Worm (Caenorhabditis elegans) whole organism, late embryonic: ENCODE data around the gene Y32H12A.8.

ENCODE experiments used
- C08G9.2 ChIP-seq: sonication (generic microtip); optimal IDR thresholded peaks from 2 replicates; lab custom pipeline; 2016; ENCODE audit warnings: mild to moderate bottlenecking, missing genetic modification characterization, moderate library complexity, missing compliant biosample characterization
- C38D4.7 ChIP-seq: fragments of 200-800 bp; sonication (Bioruptor generic); optimal IDR thresholded peaks from 2 replicates; lab custom pipeline; 2018; ENCODE audit warnings: mild to moderate bottlenecking, missing genetic modification characterization, moderate library complexity, missing compliant biosample characterization
- K09A11.1 ChIP-seq: sonication (generic microtip); optimal IDR thresholded peaks from 2 replicates; lab custom pipeline; 2017; ENCODE audit warnings: antibody characterized with exemption, mild to moderate bottlenecking, missing genetic modification characterization, missing compliant biosample characterization; ENCODE audit not compliant: insufficient read depth
- T23F11.4 ChIP-seq: fragments of 200-800 bp; sonication (Bioruptor generic); optimal IDR thresholded peaks from 2 replicates; lab custom pipeline; 2018; ENCODE audit warnings: mild to moderate bottlenecking, missing genetic modification characterization, missing compliant biosample characterization
- ama-1 ChIP-seq: fragments of 150-350 bp; optimal IDR thresholded peaks from 2 replicates; lab custom pipeline; 2014
- ceh-2 ChIP-seq: sonication (generic microtip); optimal IDR thresholded peaks from 2 replicates; lab custom pipeline; 2016; ENCODE audit warnings: missing genotype, missing genetic modification characterization, missing compliant biosample characterization
- ceh-31 ChIP-seq: sonication (generic microtip); optimal IDR thresholded peaks from 2 replicates; lab custom pipeline; 2016; ENCODE audit warnings: missing genetic modification characterization, missing compliant biosample characterization
- ceh-34 ChIP-seq: sonication (generic microtip); optimal IDR thresholded peaks from 2 replicates; lab custom pipeline; 2016; ENCODE audit warnings: mild to moderate bottlenecking, missing genetic modification characterization, missing compliant biosample characterization
- ceh-6 ChIP-seq: fragments of 200-800 bp; sonication (Bioruptor generic); optimal IDR thresholded peaks from 2 replicates; lab custom pipeline; 2018; ENCODE audit warnings: mild to moderate bottlenecking, missing genetic modification characterization, missing compliant biosample characterization
- ceh-9 ChIP-seq: sonication (generic microtip); optimal IDR thresholded peaks from 2 replicates; lab custom pipeline; 2016; ENCODE audit warnings: mild to moderate bottlenecking, missing genetic modification characterization, inconsistent platforms, missing compliant biosample characterization
- dmd-4 ChIP-seq: sonication (generic microtip); optimal IDR thresholded peaks from 2 replicates; lab custom pipeline; 2016; ENCODE audit warnings: borderline replicate concordance, missing genetic modification characterization, missing compliant biosample characterization
- elt-2 ChIP-seq: sonication (generic microtip); optimal IDR thresholded peaks from 2 replicates; lab custom pipeline; 2016; ENCODE audit warnings: missing genetic modification reagents, missing genetic modification characterization, missing compliant biosample characterization
- ets-4 ChIP-seq: sonication (generic microtip); optimal IDR thresholded peaks from 2 replicates; lab custom pipeline; 2016; ENCODE audit warnings: missing genetic modification characterization, missing compliant biosample characterization
- eyg-1 ChIP-seq: sonication (generic microtip); optimal IDR thresholded peaks from 2 replicates; lab custom pipeline; 2016; ENCODE audit warnings: missing genotype, missing genetic modification characterization, missing compliant biosample characterization
- fkh-10 ChIP-seq: fragments of 150-350 bp; optimal IDR thresholded peaks from 2 replicates; lab custom pipeline; 2014; ENCODE audit warnings: missing biosample characterization, missing genetic modification reagents, missing genetic modification characterization
- fkh-6 ChIP-seq: sonication (generic microtip); optimal IDR thresholded peaks from 2 replicates; lab custom pipeline; 2016; ENCODE audit warnings: missing genetic modification characterization, missing compliant biosample characterization
- gmeb-2 ChIP-seq: sonication (generic microtip); optimal IDR thresholded peaks from 2 replicates; lab custom pipeline; 2016; ENCODE audit warnings: missing genetic modification characterization, inconsistent platforms, missing compliant biosample characterization
- hlh-13 ChIP-seq: fragments of 200-800 bp; sonication (Bioruptor generic); optimal IDR thresholded peaks from 2 replicates; lab custom pipeline; 2018; ENCODE audit warnings: mild to moderate bottlenecking, missing genetic modification characterization, missing compliant biosample characterization
- hlh-15 ChIP-seq: sonication (generic microtip); optimal IDR thresholded peaks from 2 replicates; lab custom pipeline; 2016; ENCODE audit warnings: missing genetic modification characterization, missing compliant biosample characterization
- hlh-30 ChIP-seq: sonication (generic microtip); optimal IDR thresholded peaks from 2 replicates; lab custom pipeline; 2017; ENCODE audit warnings: antibody characterized with exemption, missing genetic modification characterization, missing compliant biosample characterization; ENCODE audit not compliant: insufficient read depth
- hlh-6 ChIP-seq: sonication (generic microtip); optimal IDR thresholded peaks from 2 replicates; lab custom pipeline; 2016; ENCODE audit warnings: missing genotype, missing genetic modification characterization, missing compliant biosample characterization
- hlh-8 ChIP-seq: sonication (generic microtip); optimal IDR thresholded peaks from 2 replicates; lab custom pipeline; 2016; ENCODE audit warnings: missing genotype, missing genetic modification characterization, missing compliant biosample characterization
- lim-6 ChIP-seq: sonication (generic microtip); optimal IDR thresholded peaks from 2 replicates; lab custom pipeline; 2016; ENCODE audit warnings: missing genetic modification characterization, missing compliant biosample characterization
- lin-11 ChIP-seq: fragments of 200-800 bp; sonication (Bioruptor generic); optimal IDR thresholded peaks from 2 replicates; lab custom pipeline; 2018; ENCODE audit warnings: mild to moderate bottlenecking, missing genetic modification characterization, missing compliant biosample characterization
- mec-3 ChIP-seq: sonication (generic microtip); optimal IDR thresholded peaks from 2 replicates; lab custom pipeline; 2016; ENCODE audit warnings: borderline replicate concordance, missing genetic modification characterization, missing compliant biosample characterization
- nfya-1 ChIP-seq: sonication (generic microtip); optimal IDR thresholded peaks from 2 replicates; lab custom pipeline; 2017; ENCODE audit warnings: missing genetic modification characterization, mild to moderate bottlenecking, missing compliant biosample characterization, antibody characterized with exemption, moderate library complexity
- nhr-11 ChIP-seq: fragments of 150-350 bp; optimal IDR thresholded peaks from 2 replicates; lab custom pipeline; 2014; ENCODE audit warnings: missing biosample characterization, missing genetic modification characterization
- npax-4 ChIP-seq: sonication (generic microtip); optimal IDR thresholded peaks from 2 replicates; lab custom pipeline; 2016; ENCODE audit warnings: missing genetic modification characterization, missing compliant biosample characterization
- odd-2 ChIP-seq: sonication (generic microtip); optimal IDR thresholded peaks from 2 replicates; lab custom pipeline; 2017; ENCODE audit warnings: antibody characterized with exemption, mild to moderate bottlenecking, missing genetic modification characterization, missing compliant biosample characterization
- pat-9 ChIP-seq: fragments of 200-800 bp; sonication (Bioruptor generic); optimal IDR thresholded peaks from 2 replicates; lab custom pipeline; 2018; ENCODE audit warnings: mild to moderate bottlenecking, missing genetic modification characterization, moderate library complexity, missing compliant biosample characterization
- pqm-1 ChIP-seq: sonication (generic microtip); optimal IDR thresholded peaks from 2 replicates; lab custom pipeline; 2016; ENCODE audit warnings: missing genetic modification characterization, missing compliant biosample characterization
- sdc-2 ChIP-seq: sonication (generic microtip); optimal IDR thresholded peaks from 2 replicates; lab custom pipeline; 2016; ENCODE audit warnings: missing genotype, missing genetic modification characterization, missing compliant biosample characterization
- sox-2 ChIP-seq: fragments of 200-800 bp; sonication (Bioruptor generic); IDR thresholded peaks from 2 replicates; pipeline ENCODE4 v1.3.6; 2022; ENCODE audit warnings: missing genetic modification reagents, missing genetic modification characterization, missing compliant biosample characterization
- sox-4 ChIP-seq: sonication (generic microtip); optimal IDR thresholded peaks from 2 replicates; lab custom pipeline; 2017; ENCODE audit warnings: mild to moderate bottlenecking, missing genetic modification characterization, inconsistent platforms, missing compliant biosample characterization
- syd-9 ChIP-seq: sonication (generic microtip); optimal IDR thresholded peaks from 2 replicates; lab custom pipeline; 2016; ENCODE audit warnings: mild to moderate bottlenecking, missing genetic modification characterization, moderate library complexity, missing compliant biosample characterization
- tbx-2 ChIP-seq: sonication (generic microtip); optimal IDR thresholded peaks from 2 replicates; lab custom pipeline; 2016; ENCODE audit warnings: missing genetic modification characterization, missing compliant biosample characterization
- tbx-7 ChIP-seq: sonication (generic microtip); optimal IDR thresholded peaks from 2 replicates; lab custom pipeline; 2016; ENCODE audit warnings: missing genotype, missing genetic modification characterization, missing compliant biosample characterization
- ttx-3 ChIP-seq: sonication (generic microtip); optimal IDR thresholded peaks from 2 replicates; lab custom pipeline; 2016; ENCODE audit warnings: missing genetic modification reagents, missing genetic modification characterization, missing compliant biosample characterization
- unc-3 ChIP-seq, 2 experiments: fragments of 200-800 bp in 1 of 2; sonication (Bioruptor generic) in 1 of 2; sonication (generic microtip) in 1 of 2; conservative IDR thresholded peaks in 1 of 2; optimal IDR thresholded peaks in 1 of 2; 2 replicates each; pipeline versions ENCODE4 v1.3.6 to Lab custom; 2016 to 2022; ENCODE audit warnings: missing compliant biosample characterization in 2 of 2, missing genetic modification characterization in 2 of 2, missing genetic modification reagents in 1 of 2
- unc-42 ChIP-seq: sonication (generic microtip); optimal IDR thresholded peaks from 2 replicates; lab custom pipeline; 2016; ENCODE audit warnings: missing genotype, missing genetic modification characterization, missing compliant biosample characterization
- unc-55 ChIP-seq: sonication (generic microtip); optimal IDR thresholded peaks from 2 replicates; lab custom pipeline; 2017; ENCODE audit warnings: missing biosample characterization, missing genetic modification reagents, missing genetic modification characterization
- unc-86 ChIP-seq: sonication (generic microtip); optimal IDR thresholded peaks from 2 replicates; lab custom pipeline; 2016; ENCODE audit warnings: missing genetic modification characterization, missing compliant biosample characterization
- zip-5 ChIP-seq: sonication (generic microtip); optimal IDR thresholded peaks from 2 replicates; lab custom pipeline; 2016; ENCODE audit warnings: missing genetic modification characterization, missing compliant biosample characterization

Gene Y32H12A.8

DNA sequence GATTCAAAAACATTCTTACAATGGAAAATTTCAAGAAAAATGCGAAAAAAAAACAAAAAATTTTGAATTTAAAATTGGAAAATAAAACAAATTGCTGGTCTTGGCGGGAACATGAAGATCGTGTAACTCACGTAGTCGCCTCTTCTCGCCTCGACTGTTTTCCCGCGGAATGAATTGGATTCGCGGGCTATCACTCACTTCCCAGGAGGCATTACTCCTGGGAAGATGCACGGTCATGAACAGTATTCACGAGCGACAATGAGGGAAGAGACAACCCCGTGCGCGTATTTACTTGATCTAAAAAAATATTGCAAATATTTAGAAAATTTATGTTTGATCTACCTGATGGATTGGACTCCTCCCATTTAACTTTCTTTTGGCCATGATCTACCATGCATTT is 477 bp upstream of the Y32H12A.8 start:
- TF ChIP-seq C08G9.2 (tag; lab: Kevin White, UChicago) (no peak), nhr-11 (tag; lab: Kevin White, UChicago) (no peak), elt-2 (tag; lab: Kevin White, UChicago) (no peak), ets-4 (tag; lab: Kevin White, UChicago) (no peak), pat-9 (tag; lab: Kevin White, UChicago) (no peak), pqm-1 (tag; lab: Kevin White, UChicago) (no peak), hlh-15 (tag; lab: Kevin White, UChicago) (no peak), ttx-3 (tag; lab: Kevin White, UChicago) (no peak), ceh-34 (no peak), tbx-2 (tag; lab: Kevin White, UChicago) (no peak), unc-55 (GFP tag; lab: Kevin White, UChicago) (no peak), hlh-30 (no peak), ceh-2 (tag; lab: Kevin White, UChicago) (no peak), eyg-1 (tag; lab: Kevin White, UChicago) (no peak), sox-2 (GFP tag; lab: Robert Waterston, UW) (no peak), lin-11 (tag; lab: Kevin White, UChicago) (no peak)

DNA sequence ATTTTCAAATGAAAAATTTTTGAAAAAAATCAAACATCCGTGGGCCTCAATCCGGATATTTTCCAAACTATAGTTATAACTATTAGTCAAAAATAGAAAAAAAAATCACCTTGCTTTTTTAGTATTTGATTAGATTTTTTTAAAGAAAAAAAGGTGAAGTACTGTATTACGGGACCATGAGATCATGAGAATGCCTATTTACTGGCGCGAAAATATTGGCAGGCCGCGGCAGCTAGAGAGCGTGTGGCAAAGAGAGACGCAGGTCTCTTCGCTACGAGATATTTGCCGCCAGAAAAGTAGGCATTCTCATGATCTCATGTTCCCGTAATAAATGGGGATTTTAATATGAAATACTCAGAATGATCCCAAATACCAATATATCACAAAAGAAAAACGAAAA is 839 bp downstream of the Y32H12A.8 start:
- TF ChIP-seq fkh-6 (tag; lab: Kevin White, UChicago), result no peak
- no peak for TF ChIP-seq ceh-6 (GFP tag; lab: Kevin White, UChicago)
- no peak for TF ChIP-seq C38D4.7 (GFP tag; lab: Kevin White, UChicago)
- no peak for TF ChIP-seq zip-5 (tag; lab: Kevin White, UChicago)
- TF ChIP-seq hlh-8, result no peak
- no peak for TF ChIP-seq ama-1 (lab: Kevin White, UChicago)
- no peak for TF ChIP-seq sdc-2 (tag; lab: Kevin White, UChicago)
- TF ChIP-seq mec-3, result no peak
- no peak for TF ChIP-seq hlh-13 (GFP tag; lab: Kevin White, UChicago)
- TF ChIP-seq T23F11.4 (GFP tag; lab: Kevin White, UChicago), result no peak
- TF ChIP-seq fkh-10 (GFP tag; lab: Kevin White, UChicago), result no peak
- no peak for TF ChIP-seq odd-2 (tag; lab: Kevin White, UChicago)
- TF ChIP-seq gmeb-2 (tag; lab: Kevin White, UChicago), result no peak
- TF ChIP-seq eyg-1 (tag; lab: Kevin White, UChicago), result no peak
- no peak for TF ChIP-seq dmd-4 (tag; lab: Kevin White, UChicago)
- no peak for TF ChIP-seq ceh-9
- no peak for TF ChIP-seq syd-9 (tag; lab: Kevin White, UChicago)
- TF ChIP-seq unc-86, result no peak
- no peak for TF ChIP-seq C08G9.2 (tag; lab: Kevin White, UChicago)

DNA sequence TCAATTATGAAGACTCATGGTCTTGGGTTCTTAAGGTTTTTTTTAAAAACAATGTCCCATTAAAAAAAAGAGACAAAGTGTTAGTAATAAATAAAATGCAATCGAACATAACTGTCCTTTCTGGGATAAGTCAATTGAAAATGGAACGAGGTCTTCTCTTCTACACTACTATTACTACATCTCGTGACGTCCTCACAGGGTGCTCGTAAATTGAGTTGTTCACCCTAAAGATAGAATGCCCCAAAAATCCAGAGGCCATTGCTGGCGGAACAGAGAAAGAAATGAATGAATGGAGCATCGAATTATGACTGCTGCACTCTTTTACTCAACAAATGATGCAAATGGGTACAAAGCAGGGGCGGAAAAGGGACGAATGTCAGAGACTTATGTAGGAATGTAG is 3.4 kb downstream of the Y32H12A.8 start:
- TF ChIP-seq hlh-6 (tag; lab: Kevin White, UChicago) (no peak), unc-42 (peak; percentile 80)

DNA sequence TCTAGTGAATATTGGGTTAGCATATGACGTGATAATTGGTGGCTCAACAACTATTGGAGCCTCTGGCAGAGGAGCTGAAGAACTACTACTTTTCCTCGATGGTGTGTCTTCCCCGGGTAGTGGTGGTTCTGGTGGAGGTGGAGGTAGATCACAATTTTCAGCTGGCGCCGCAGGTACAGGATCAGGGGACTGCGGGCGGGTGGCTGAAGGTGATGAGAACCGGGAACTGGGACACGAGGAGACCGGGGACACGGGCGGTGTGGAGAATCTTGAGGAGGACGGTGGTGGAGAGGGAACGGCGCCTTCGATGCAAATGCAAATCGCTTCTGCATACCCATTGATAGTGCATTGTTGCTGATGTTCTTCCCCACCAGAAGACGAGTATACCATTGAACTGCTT is 10.1 kb downstream of the Y32H12A.8 start:
- TF ChIP-seq hlh-15 (tag; lab: Kevin White, UChicago) (no peak), sox-4 (tag; lab: Kevin White, UChicago) (no peak), hlh-13 (GFP tag; lab: Kevin White, UChicago) (no peak), nfya-1 (tag; lab: Kevin White, UChicago) (no peak), elt-2 (tag; lab: Kevin White, UChicago) (no peak), fkh-6 (tag; lab: Kevin White, UChicago) (no peak), unc-3 (GFP tag; conservative IDR thresholded peaks at IDR 0.05; lab: Robert Waterston, UW) (no peak), unc-3 (tag; optimal IDR thresholded peaks at IDR 0.05; lab: Kevin White, UChicago) (no peak), C08G9.2 (tag; lab: Kevin White, UChicago) (no peak), ceh-31 (no peak), npax-4 (tag; lab: Kevin White, UChicago) (no peak), lim-6 (tag; lab: Kevin White, UChicago) (no peak), K09A11.1 (tag; lab: Kevin White, UChicago) (no peak), tbx-7 (tag; lab: Kevin White, UChicago) (no peak), hlh-6 (tag; lab: Kevin White, UChicago) (no peak)
